Worm (Caenorhabditis elegans) whole organism, L3 larva: ENCODE measurements around the gene F31D4.8.

Experiments
- fos-1 ChIP-seq: fragments of 150-350 bp; optimal IDR thresholded peaks from 2 replicates; lab custom pipeline; 2014; ENCODE audit warnings: missing biosample characterization, missing genetic modification characterization
- snpc-4 ChIP-seq: fragments of 150-350 bp; optimal IDR thresholded peaks from 2 replicates; lab custom pipeline; 2014; ENCODE audit warnings: missing biosample characterization, missing genetic modification characterization
- unc-39 ChIP-seq: sonication (generic microtip); optimal IDR thresholded peaks from 4 replicates; lab custom pipeline; 2017; ENCODE audit warnings: missing biosample characterization, missing genetic modification characterization

ce11 chrV:20909761-20910160 lies 41.5 kb upstream of the F31D4.8 start:
- no peak for TF ChIP-seq unc-39 (tag; lab: Kevin White, UChicago)
- no peak for TF ChIP-seq fos-1
- TF ChIP-seq snpc-4, result no peak
